Fruit fly (Drosophila melanogaster) whole organism, prepupa: ENCODE data around the gene Dnaaf5.

Experiments used
- Blimp-1 ChIP-seq: fragments of 200-800 bp; sonication (Bioruptor generic); optimal IDR thresholded peaks from 3 replicates; lab custom pipeline; 2017; ENCODE audit warnings: missing biosample characterization, missing genetic modification characterization, mild to moderate bottlenecking, moderate library complexity, missing genetic modification reagents
- CG10631 ChIP-seq: fragments of 200-800 bp; sonication (Bioruptor generic); optimal IDR thresholded peaks from 2 replicates; lab custom pipeline; 2016; ENCODE audit warnings: missing biosample characterization, missing genetic modification characterization
- CG10669 ChIP-seq: fragments of 200-800 bp; sonication (Bioruptor generic); optimal IDR thresholded peaks from 3 replicates; lab custom pipeline; 2018; ENCODE audit warnings: missing biosample characterization, mild to moderate bottlenecking, missing genetic modification characterization, moderate library complexity
- CG11294 ChIP-seq: fragments of 200-800 bp; sonication (Bioruptor generic); IDR thresholded peaks from 2 replicates; pipeline ENCODE4 v1.3.6; 2022; ENCODE audit warnings: missing biosample characterization, missing genetic modification characterization
- CG11902 ChIP-seq: fragments of 200-800 bp; sonication (Bioruptor generic); optimal IDR thresholded peaks from 3 replicates; lab custom pipeline; 2016; ENCODE audit warnings: missing biosample characterization, missing genetic modification characterization
- CG15336 ChIP-seq: fragments of 200-800 bp; sonication (Bioruptor generic); IDR thresholded peaks from 2 replicates; pipeline ENCODE4 v1.3.6; 2022; ENCODE audit warnings: missing biosample characterization, missing genetic modification characterization
- CG1621 ChIP-seq: fragments of 200-800 bp; sonication (Bioruptor generic); optimal IDR thresholded peaks from 3 replicates; lab custom pipeline; 2018; ENCODE audit warnings: missing biosample characterization, mild to moderate bottlenecking, missing genetic modification characterization
- CG3032 ChIP-seq: fragments of 200-800 bp; optimal IDR thresholded peaks from 2 replicates; lab custom pipeline; 2019; ENCODE audit warnings: missing biosample characterization, mild to moderate bottlenecking, missing genetic modification characterization, moderate library complexity
- CG31627 ChIP-seq: fragments of 200-800 bp; sonication (Bioruptor generic); optimal IDR thresholded peaks from 3 replicates; lab custom pipeline; 2016; ENCODE audit warnings: missing biosample characterization, missing genetic modification characterization
- CG32006 ChIP-seq: fragments of 200-800 bp; sonication (Bioruptor generic); optimal IDR thresholded peaks from 3 replicates; lab custom pipeline; 2017; ENCODE audit warnings: missing biosample characterization, mild to moderate bottlenecking, missing genetic modification characterization
- CG3919 ChIP-seq: fragments of 200-800 bp; sonication (Bioruptor generic); optimal IDR thresholded peaks from 3 replicates; lab custom pipeline; 2016; ENCODE audit warnings: missing biosample characterization, missing genetic modification characterization
- CG4318 ChIP-seq: fragments of 200-800 bp; sonication (Bioruptor generic); optimal IDR thresholded peaks from 3 replicates; lab custom pipeline; 2017; ENCODE audit warnings: missing biosample characterization, mild to moderate bottlenecking, missing genetic modification characterization
- CG6276 ChIP-seq: fragments of 200-800 bp; sonication (Bioruptor generic); optimal IDR thresholded peaks from 2 replicates; lab custom pipeline; 2017; ENCODE audit warnings: missing biosample characterization, mild to moderate bottlenecking, missing genetic modification characterization
- CG6792 ChIP-seq: fragments of 200-800 bp; sonication (Bioruptor generic); optimal IDR thresholded peaks from 3 replicates; lab custom pipeline; 2016; ENCODE audit warnings: missing biosample characterization, missing genetic modification characterization
- CG6808 ChIP-seq: fragments of 200-800 bp; sonication (Bioruptor generic); optimal IDR thresholded peaks from 3 replicates; lab custom pipeline; 2017; ENCODE audit warnings: missing biosample characterization, missing genetic modification characterization, mild to moderate bottlenecking, moderate library complexity, missing genetic modification reagents
- CG6854 ChIP-seq: fragments of 200-800 bp; sonication (Bioruptor generic); optimal IDR thresholded peaks from 2 replicates; lab custom pipeline; 2017; ENCODE audit warnings: missing biosample characterization, mild to moderate bottlenecking, missing genetic modification characterization
- CG7368 ChIP-seq: fragments of 200-800 bp; sonication (Bioruptor generic); optimal IDR thresholded peaks from 3 replicates; lab custom pipeline; 2016; ENCODE audit warnings: missing biosample characterization, missing genetic modification characterization
- CG8119 ChIP-seq: fragments of 200-800 bp; sonication (Bioruptor generic); IDR thresholded peaks from 3 replicates; pipeline ENCODE4 v1.3.6; 2022; ENCODE audit warnings: missing biosample characterization, missing genetic modification characterization
- CG8319 ChIP-seq: fragments of 200-800 bp; sonication (Bioruptor generic); optimal IDR thresholded peaks from 3 replicates; lab custom pipeline; 2016; ENCODE audit warnings: missing biosample characterization, missing genetic modification characterization
- CG8632 ChIP-seq: fragments of 200-800 bp; sonication (Bioruptor generic); optimal IDR thresholded peaks from 3 replicates; lab custom pipeline; 2016; ENCODE audit warnings: missing biosample characterization, missing genetic modification characterization
- CG9139 ChIP-seq: fragments of 200-800 bp; sonication (Bioruptor generic); optimal IDR thresholded peaks from 3 replicates; lab custom pipeline; 2017; ENCODE audit warnings: missing biosample characterization, mild to moderate bottlenecking, missing genetic modification characterization
- Eip75B ChIP-seq: fragments of 200-800 bp; sonication (Bioruptor generic); optimal IDR thresholded peaks from 3 replicates; lab custom pipeline; 2016; ENCODE audit warnings: missing biosample characterization, missing genetic modification characterization
- Eip93F ChIP-seq: fragments of 200-800 bp; sonication (Bioruptor generic); optimal IDR thresholded peaks from 2 replicates; lab custom pipeline; 2016; ENCODE audit warnings: missing biosample characterization, mild to moderate bottlenecking, missing genetic modification characterization
- Ets21C ChIP-seq: fragments of 200-800 bp; sonication (Bioruptor generic); optimal IDR thresholded peaks from 3 replicates; lab custom pipeline; 2016; ENCODE audit warnings: missing biosample characterization, missing genetic modification characterization
- Hr38 ChIP-seq: sonication (Bioruptor generic); optimal IDR thresholded peaks from 2 replicates; lab custom pipeline; 2016; ENCODE audit warnings: missing biosample characterization, missing genetic modification characterization
- Hr39 ChIP-seq: fragments of 200-800 bp; sonication (Bioruptor generic); optimal IDR thresholded peaks from 2 replicates; lab custom pipeline; 2016; ENCODE audit warnings: missing biosample characterization, missing genetic modification characterization
- Hr4 ChIP-seq: fragments of 200-800 bp; sonication (Bioruptor generic); optimal IDR thresholded peaks from 3 replicates; lab custom pipeline; 2016; ENCODE audit warnings: missing biosample characterization, missing genetic modification characterization
- Lpt ChIP-seq: fragments of 200-800 bp; sonication (Bioruptor generic); optimal IDR thresholded peaks from 3 replicates; lab custom pipeline; 2016; ENCODE audit warnings: missing biosample characterization, missing genetic modification characterization
- Met ChIP-seq: fragments of 200-800 bp; sonication (Bioruptor generic); optimal IDR thresholded peaks from 3 replicates; lab custom pipeline; 2016; ENCODE audit warnings: missing biosample characterization, missing genetic modification characterization
- Smox ChIP-seq: fragments of 200-800 bp; sonication (Bioruptor generic); optimal IDR thresholded peaks from 3 replicates; lab custom pipeline; 2016; ENCODE audit warnings: missing biosample characterization, missing genetic modification characterization
- Sox102F ChIP-seq: fragments of 200-800 bp; sonication (Bioruptor generic); optimal IDR thresholded peaks from 2 replicates; lab custom pipeline; 2016; ENCODE audit warnings: missing biosample characterization, mild to moderate bottlenecking, missing genetic modification characterization
- Sox15 ChIP-seq: fragments of 200-800 bp; sonication (Bioruptor generic); optimal IDR thresholded peaks from 3 replicates; lab custom pipeline; 2016; ENCODE audit warnings: missing biosample characterization, missing genetic modification characterization
- achi ChIP-seq: fragments of 200-800 bp; sonication (Bioruptor generic); optimal IDR thresholded peaks from 3 replicates; lab custom pipeline; 2016; ENCODE audit warnings: missing biosample characterization, missing genetic modification characterization
- acj6 ChIP-seq: fragments of 200-800 bp; sonication (Bioruptor generic); optimal IDR thresholded peaks from 3 replicates; lab custom pipeline; 2016; ENCODE audit warnings: missing biosample characterization, missing genetic modification characterization
- cyc ChIP-seq: fragments of 200-800 bp; sonication (Bioruptor generic); optimal IDR thresholded peaks from 3 replicates; lab custom pipeline; 2016; ENCODE audit warnings: missing biosample characterization, missing genetic modification characterization
- dac ChIP-seq: fragments of 200-800 bp; sonication (Bioruptor generic); optimal IDR thresholded peaks from 2 replicates; lab custom pipeline; 2017; ENCODE audit warnings: missing biosample characterization, mild to moderate bottlenecking, missing genetic modification characterization
- dsx ChIP-seq: fragments of 200-800 bp; optimal IDR thresholded peaks from 3 replicates; lab custom pipeline; 2019; ENCODE audit warnings: missing biosample characterization, mild to moderate bottlenecking, missing genetic modification characterization, moderate library complexity; ENCODE audit not compliant: poor library complexity, severe bottlenecking
- eg ChIP-seq: fragments of 200-800 bp; sonication (Bioruptor generic); IDR thresholded peaks from 3 replicates; pipeline ENCODE4 v1.3.6; 2022; ENCODE audit warnings: missing biosample characterization, missing genetic modification characterization
- esn ChIP-seq: fragments of 200-800 bp; sonication (Bioruptor generic); optimal IDR thresholded peaks from 2 replicates; lab custom pipeline; 2016; ENCODE audit warnings: missing biosample characterization, mild to moderate bottlenecking, missing genetic modification characterization, moderate library complexity
- fd59A ChIP-seq: fragments of 200-800 bp; sonication (Bioruptor generic); optimal IDR thresholded peaks from 2 replicates; lab custom pipeline; 2017; ENCODE audit warnings: missing biosample characterization, mild to moderate bottlenecking, missing genetic modification characterization, missing genetic modification reagents
- fd85E ChIP-seq: fragments of 200-800 bp; sonication (Bioruptor generic); optimal IDR thresholded peaks from 3 replicates; lab custom pipeline; 2016; ENCODE audit warnings: missing biosample characterization, missing genetic modification characterization
- fkh ChIP-seq: fragments of 200-800 bp; sonication (Bioruptor generic); optimal IDR thresholded peaks from 3 replicates; lab custom pipeline; 2017; ENCODE audit warnings: missing biosample characterization, mild to moderate bottlenecking, missing genetic modification characterization, moderate library complexity
- lz ChIP-seq: fragments of 200-800 bp; sonication (Bioruptor generic); optimal IDR thresholded peaks from 3 replicates; lab custom pipeline; 2016; ENCODE audit warnings: missing biosample characterization, missing genetic modification characterization
- net ChIP-seq: fragments of 200-800 bp; sonication (Bioruptor generic); optimal IDR thresholded peaks from 3 replicates; lab custom pipeline; 2016; ENCODE audit warnings: missing biosample characterization, missing genetic modification characterization
- salr ChIP-seq, 2 experiments: fragments of 200-800 bp; sonication (Bioruptor generic); optimal IDR thresholded peaks; 3 replicates each; lab custom pipeline; 2016 to 2018; ENCODE audit warnings: missing biosample characterization in 2 of 2, missing genetic modification characterization in 2 of 2, mild to moderate bottlenecking in 1 of 2
- spab ChIP-seq: fragments of 200-800 bp; sonication (Bioruptor generic); optimal IDR thresholded peaks from 2 replicates; lab custom pipeline; 2017; ENCODE audit warnings: missing biosample characterization, mild to moderate bottlenecking, missing genetic modification characterization, missing genetic modification reagents
- ss ChIP-seq, 2 experiments: fragments of 200-800 bp; sonication (Bioruptor generic); optimal IDR thresholded peaks; 2 replicates in 1 of 2; 3 replicates in 1 of 2; lab custom pipeline; 2017 to 2018; ENCODE audit warnings: mild to moderate bottlenecking in 2 of 2, missing biosample characterization in 2 of 2, missing genetic modification characterization in 2 of 2, moderate library complexity in 1 of 2
- svp ChIP-seq: fragments of 200-800 bp; sonication (Bioruptor generic); peaks from one replicate; lab custom pipeline; 2016; ENCODE audit warnings: missing biosample characterization, missing genetic modification characterization
- topi ChIP-seq: fragments of 200-800 bp; sonication (Bioruptor generic); optimal IDR thresholded peaks from 3 replicates; lab custom pipeline; 2016; ENCODE audit warnings: missing biosample characterization, missing genetic modification characterization
- vri ChIP-seq: fragments of 200-800 bp; sonication (Bioruptor generic); optimal IDR thresholded peaks from 3 replicates; lab custom pipeline; 2016; ENCODE audit warnings: missing biosample characterization, mild to moderate bottlenecking, missing genetic modification characterization

Gene Dnaaf5

dm6 chr3R:14314554-14314953 lies 47.0 kb downstream of the Dnaaf5 start, which contains the start of gene Crz:
Gene Crz, plus strand, starts transcription at chr3R:14314854.
- TF ChIP-seq CG8119 (GFP tag; lab: Robert Waterston, UW) (no peak), salr (GFP tag; optimal IDR thresholded peaks at IDR 0.05; lab: Kevin White, UChicago) (no peak), CG8319 (GFP tag; lab: Kevin White, UChicago) (no peak), dsx (no peak), CG10631 (no peak), cyc (GFP tag; lab: Kevin White, UChicago) (no peak), Hr39 (no peak), CG8632 (GFP tag; lab: Kevin White, UChicago) (no peak), fd85E (no peak), CG31627 (GFP tag; lab: Kevin White, UChicago) (no peak), achi (GFP tag; lab: Kevin White, UChicago) (no peak), topi (GFP tag; lab: Kevin White, UChicago) (no peak)

- TF ChIP-seq CG32006 (GFP tag; lab: Kevin White, UChicago), result peak; percentile 22
- no peak for TF ChIP-seq fd59A (GFP tag; lab: Kevin White, UChicago)
- TF ChIP-seq CG7368 (GFP tag; lab: Kevin White, UChicago), result no peak
- peak; percentile 18; the same call in 1 of the 3 replicates for TF ChIP-seq eg (GFP tag; lab: Robert Waterston, UW)
- TF ChIP-seq svp, result no peak
- TF ChIP-seq Hr4, result no peak
- TF ChIP-seq ss (GFP tag; optimal IDR thresholded peaks at IDR 0.05; lab: Kevin White, UChicago), result no peak
- no peak for TF ChIP-seq fkh (GFP tag; lab: Kevin White, UChicago)
- TF ChIP-seq Sox15 (GFP tag; lab: Kevin White, UChicago), result no peak
- no peak for TF ChIP-seq Smox
- no peak for TF ChIP-seq CG10669 (GFP tag; lab: Kevin White, UChicago)
- TF ChIP-seq CG6808 (GFP tag; lab: Kevin White, UChicago), result no peak
- no peak for TF ChIP-seq Blimp-1 (GFP tag; lab: Kevin White, UChicago)
- TF ChIP-seq CG11294 (GFP tag; lab: Robert Waterston, UW), result no peak
- TF ChIP-seq Hr38, result no peak
- no peak for TF ChIP-seq Lpt (GFP tag; lab: Kevin White, UChicago)
- peak; percentile 46 for TF ChIP-seq esn
- TF ChIP-seq Hr39, result peak; percentile 45
- no peak for TF ChIP-seq CG8119 (GFP tag; lab: Robert Waterston, UW)
- TF ChIP-seq Ets21C (GFP tag; lab: Kevin White, UChicago), result no peak
- TF ChIP-seq Met (GFP tag; lab: Kevin White, UChicago), result no peak
- no peak for TF ChIP-seq CG3032
- no peak for TF ChIP-seq dsx
- TF ChIP-seq CG3919 (GFP tag; lab: Kevin White, UChicago), result no peak
- TF ChIP-seq Eip93F, result no peak
- peak; percentile 33; the same call in 1 of the 2 replicates for TF ChIP-seq CG15336
- TF ChIP-seq lz (GFP tag; lab: Kevin White, UChicago), result peak; percentile 46
- no peak for TF ChIP-seq CG6854 (GFP tag; lab: Kevin White, UChicago)
- TF ChIP-seq CG11902 (GFP tag; lab: Kevin White, UChicago), result no peak
- no peak for TF ChIP-seq Sox102F (GFP tag; lab: Kevin White, UChicago)
- TF ChIP-seq fd85E, result no peak
- peak; percentile 39 for TF ChIP-seq topi (GFP tag; lab: Kevin White, UChicago)
- no peak for TF ChIP-seq CG6276 (GFP tag; lab: Kevin White, UChicago)
- TF ChIP-seq Eip75B, result no peak
- no peak for TF ChIP-seq CG4318
- TF ChIP-seq net (GFP tag; lab: Kevin White, UChicago), result no peak
- TF ChIP-seq CG1621, result no peak
- TF ChIP-seq cyc (GFP tag; lab: Kevin White, UChicago), result peak; percentile 18
- no peak for TF ChIP-seq CG9139 (GFP tag; lab: Kevin White, UChicago)
- TF ChIP-seq acj6 (GFP tag; lab: Kevin White, UChicago), result peak; percentile 3
- no peak for TF ChIP-seq vri (GFP tag; lab: Kevin White, UChicago)
- TF ChIP-seq spab (GFP tag; lab: Kevin White, UChicago), result no peak
- TF ChIP-seq dac (GFP tag; lab: Kevin White, UChicago), result no peak
- peak; percentile 31 for TF ChIP-seq CG31627 (GFP tag; lab: Kevin White, UChicago)
- TF ChIP-seq CG6792 (GFP tag; lab: Kevin White, UChicago), result no peak
- no peak for TF ChIP-seq CG8319 (GFP tag; lab: Kevin White, UChicago)
Observed at dm6 chr3R:14311027-14311426, 50.6 kb downstream of the Dnaaf5 start.
